Worm (Caenorhabditis elegans) whole organism, young adult: Measurements from ENCODE around the gene hlh-11.

Source experiments
- D2030.7 ChIP-seq: fragments of 200-800 bp; sonication (Bioruptor generic); IDR thresholded peaks from 2 replicates; pipeline ENCODE4 v1.3.6; 2022; ENCODE audit warnings: missing genetic modification reagents, missing genetic modification characterization, missing compliant biosample characterization
- F22D6.2 ChIP-seq: sonication (generic microtip); optimal IDR thresholded peaks from 2 replicates; lab custom pipeline; 2016; ENCODE audit warnings: mild to moderate bottlenecking, missing genetic modification characterization, missing compliant biosample characterization
- F39B2.1 ChIP-seq: fragments of 200-800 bp; sonication (Bioruptor generic); IDR thresholded peaks from 2 replicates; pipeline ENCODE4 v1.3.6; 2022; ENCODE audit warnings: missing genetic modification reagents, missing genetic modification characterization, missing compliant biosample characterization
- F49E8.2 ChIP-seq: sonication (generic microtip); optimal IDR thresholded peaks from 3 replicates; lab custom pipeline; 2017; ENCODE audit warnings: missing genetic modification characterization, mild to moderate bottlenecking, missing compliant biosample characterization, antibody characterized with exemption, moderate library complexity; ENCODE audit not compliant: insufficient read depth
- T26A5.8 ChIP-seq: sonication (generic microtip); optimal IDR thresholded peaks from 2 replicates; lab custom pipeline; 2016; ENCODE audit warnings: missing genetic modification characterization, missing compliant biosample characterization
- Y56A3A.18 ChIP-seq: fragments of 200-800 bp; sonication (Bioruptor generic); IDR thresholded peaks from 2 replicates; pipeline ENCODE4 v1.3.6; 2022; ENCODE audit warnings: missing genetic modification reagents, missing genetic modification characterization, missing compliant biosample characterization
- Y67H2A.10 ChIP-seq: fragments of 200-800 bp; sonication (Bioruptor generic); conservative IDR thresholded peaks from 2 replicates; pipeline ENCODE4 v1.3.6; 2022; ENCODE audit warnings: missing genetic modification reagents, missing genetic modification characterization, missing compliant biosample characterization
- Y79H2A.3 ChIP-seq: fragments of 200-800 bp; sonication (Bioruptor generic); conservative IDR thresholded peaks from 2 replicates; pipeline ENCODE4 v1.3.6; 2022; ENCODE audit warnings: missing genetic modification reagents, missing genetic modification characterization, missing compliant biosample characterization
- ZK185.1 ChIP-seq: sonication (generic microtip); optimal IDR thresholded peaks from 2 replicates; lab custom pipeline; 2016; ENCODE audit warnings: mild to moderate bottlenecking, missing genetic modification characterization, missing compliant biosample characterization; ENCODE audit not compliant: poor library complexity, severe bottlenecking
- athp-1 ChIP-seq: sonication (generic microtip); optimal IDR thresholded peaks from 2 replicates; lab custom pipeline; 2017; ENCODE audit warnings: mild to moderate bottlenecking, missing genetic modification characterization, missing compliant biosample characterization
- attf-5 ChIP-seq: fragments of 200-800 bp; sonication (Bioruptor generic); optimal IDR thresholded peaks from 2 replicates; lab custom pipeline; 2018; ENCODE audit warnings: mild to moderate bottlenecking, missing genetic modification characterization, missing compliant biosample characterization
- attf-6 ChIP-seq: fragments of 200-800 bp; sonication (Bioruptor generic); IDR thresholded peaks from 2 replicates; pipeline ENCODE4 v1.3.6; 2022; ENCODE audit warnings: missing genetic modification reagents, missing genetic modification characterization, missing compliant biosample characterization
- bed-1 ChIP-seq: fragments of 200-800 bp; sonication (Bioruptor generic); IDR thresholded peaks from 2 replicates; pipeline ENCODE4 v1.3.6; 2022; ENCODE audit warnings: missing genetic modification reagents, missing genetic modification characterization, missing compliant biosample characterization
- cebp-1 ChIP-seq, 2 experiments: fragments of 200-800 bp in 1 of 2; sonication (Bioruptor generic) in 1 of 2; sonication (generic microtip) in 1 of 2; IDR thresholded peaks in 1 of 2; optimal IDR thresholded peaks in 1 of 2; 2 replicates each; pipeline versions ENCODE4 v1.3.6 to Lab custom; 2017 to 2022; ENCODE audit warnings: missing compliant biosample characterization in 2 of 2, missing genetic modification characterization in 2 of 2, mild to moderate bottlenecking in 1 of 2, missing genetic modification reagents in 1 of 2, moderate library complexity in 1 of 2
- cebp-2 ChIP-seq: fragments of 200-800 bp; sonication (Bioruptor generic); IDR thresholded peaks from 2 replicates; pipeline ENCODE4 v1.3.6; 2022; ENCODE audit warnings: missing genetic modification characterization, missing compliant biosample characterization
- ceh-100 ChIP-seq: fragments of 200-800 bp; sonication (Bioruptor generic); IDR thresholded peaks from 2 replicates; pipeline ENCODE4 v1.3.6; 2022; ENCODE audit warnings: missing genetic modification reagents, missing genetic modification characterization, missing compliant biosample characterization
- ceh-40 ChIP-seq: fragments of 200-800 bp; sonication (Bioruptor generic); IDR thresholded peaks from 2 replicates; pipeline ENCODE4 v1.3.6; 2022; ENCODE audit warnings: missing genetic modification characterization, missing compliant biosample characterization
- ceh-91 ChIP-seq: fragments of 200-800 bp; sonication (Bioruptor generic); IDR thresholded peaks from 2 replicates; pipeline ENCODE4 v1.3.6; 2022; ENCODE audit warnings: missing genetic modification reagents, missing genetic modification characterization, missing compliant biosample characterization
- dpff-1 ChIP-seq: sonication (generic microtip); optimal IDR thresholded peaks from 2 replicates; lab custom pipeline; 2017; ENCODE audit warnings: mild to moderate bottlenecking, missing genetic modification characterization, missing compliant biosample characterization
- efl-1 ChIP-seq: fragments of 150-350 bp; optimal IDR thresholded peaks from 2 replicates; lab custom pipeline; 2014; ENCODE audit warnings: missing biosample characterization, missing genetic modification reagents, missing genetic modification characterization
- him-1 ChIP-seq: sonication (generic microtip); optimal IDR thresholded peaks from 2 replicates; lab custom pipeline; 2016; ENCODE audit warnings: missing genotype, missing genetic modification reagents, missing genetic modification characterization, missing compliant biosample characterization
- hmg-1.2 ChIP-seq: fragments of 200-800 bp; sonication (Bioruptor generic); IDR thresholded peaks from 2 replicates; pipeline ENCODE4 v1.3.6; 2022; ENCODE audit warnings: missing genetic modification reagents, missing genetic modification characterization, missing compliant biosample characterization
- hmg-20 ChIP-seq: fragments of 200-800 bp; sonication (Bioruptor generic); IDR thresholded peaks from 2 replicates; pipeline ENCODE4 v1.3.6; 2022; ENCODE audit warnings: missing genetic modification reagents, missing genetic modification characterization, missing compliant biosample characterization
- hsf-1 ChIP-seq: fragments of 200-800 bp; sonication (Bioruptor generic); IDR thresholded peaks from 2 replicates; pipeline ENCODE4 v1.3.6; 2022; ENCODE audit warnings: missing genetic modification reagents, missing genetic modification characterization, missing compliant biosample characterization
- lin-54 ChIP-seq: fragments of 200-800 bp; sonication (Bioruptor generic); optimal IDR thresholded peaks from 2 replicates; lab custom pipeline; 2018; ENCODE audit warnings: mild to moderate bottlenecking, missing genetic modification characterization, missing compliant biosample characterization
- lir-1 ChIP-seq: fragments of 200-800 bp; sonication (Bioruptor generic); conservative IDR thresholded peaks from 2 replicates; pipeline ENCODE4 v1.3.6; 2022; ENCODE audit warnings: missing genetic modification reagents, missing genetic modification characterization, missing compliant biosample characterization
- lsl-1 ChIP-seq: fragments of 200-800 bp; sonication (Bioruptor generic); optimal IDR thresholded peaks from 2 replicates; lab custom pipeline; 2018; ENCODE audit warnings: mild to moderate bottlenecking, missing genetic modification characterization, moderate library complexity, missing compliant biosample characterization
- madf-3 ChIP-seq: fragments of 200-800 bp; sonication (Bioruptor generic); IDR thresholded peaks from 2 replicates; pipeline ENCODE4 v1.3.6; 2022; ENCODE audit warnings: missing genetic modification reagents, missing genetic modification characterization, missing compliant biosample characterization
- madf-6 ChIP-seq: fragments of 200-800 bp; sonication (Bioruptor generic); IDR thresholded peaks from 2 replicates; pipeline ENCODE4 v1.3.6; 2022; ENCODE audit warnings: missing genetic modification reagents, missing genetic modification characterization, missing compliant biosample characterization
- madf-8 ChIP-seq: fragments of 200-800 bp; sonication (Bioruptor generic); conservative IDR thresholded peaks from 2 replicates; pipeline ENCODE4 v1.3.6; 2022; ENCODE audit warnings: missing genetic modification reagents, missing genetic modification characterization, missing compliant biosample characterization
- mes-4 ChIP-seq: sonication (generic microtip); optimal IDR thresholded peaks from 2 replicates; lab custom pipeline; 2016; ENCODE audit warnings: missing genotype, missing genetic modification characterization, missing compliant biosample characterization
- nhr-90 ChIP-seq: sonication (generic microtip); optimal IDR thresholded peaks from 2 replicates; lab custom pipeline; 2016; ENCODE audit warnings: missing genotype, mild to moderate bottlenecking, missing genetic modification characterization, missing compliant biosample characterization
- pbrm-1 ChIP-seq: fragments of 200-800 bp; sonication (Bioruptor generic); IDR thresholded peaks from 2 replicates; pipeline ENCODE4 v1.3.6; 2022; ENCODE audit warnings: missing genetic modification reagents, missing genetic modification characterization, missing compliant biosample characterization
- pha-4 ChIP-seq: fragments of 150-350 bp; sonication (generic microtip); optimal IDR thresholded peaks from 2 replicates; lab custom pipeline; 2014; ENCODE audit warnings: missing biosample characterization, missing genetic modification reagents, missing genetic modification characterization
- rec-8 ChIP-seq, 2 experiments: sonication (generic microtip); optimal IDR thresholded peaks; 2 replicates each; lab custom pipeline; 2016; ENCODE audit warnings: mild to moderate bottlenecking in 2 of 2, missing genetic modification characterization in 2 of 2, missing genetic modification reagents in 2 of 2, missing genotype in 2 of 2, missing biosample characterization in 1 of 2, missing compliant biosample characterization in 1 of 2, moderate library complexity in 1 of 2
- repo-1 ChIP-seq: sonication (generic microtip); optimal IDR thresholded peaks from 2 replicates; lab custom pipeline; 2017; ENCODE audit warnings: mild to moderate bottlenecking, missing genetic modification characterization, missing compliant biosample characterization
- rpc-1 ChIP-seq, 2 experiments: fragments of 150-350 bp in 1 of 2; sonication (generic microtip) in 1 of 2; optimal IDR thresholded peaks; 2 replicates each; lab custom pipeline; 2014 to 2018; ENCODE audit warnings: missing biosample characterization in 1 of 2, missing genetic modification characterization in 1 of 2, missing genetic modification reagents in 1 of 2, missing genotype in 1 of 2
- snpc-1.1 ChIP-seq: sonication (generic microtip); optimal IDR thresholded peaks from 2 replicates; lab custom pipeline; 2017; ENCODE audit warnings: missing genetic modification characterization, mild to moderate bottlenecking, missing compliant biosample characterization, antibody characterized with exemption, moderate library complexity, missing genotype, missing genetic modification reagents; ENCODE audit not compliant: insufficient read depth
- snpc-3.4 ChIP-seq: sonication (generic microtip); optimal IDR thresholded peaks from 2 replicates; lab custom pipeline; 2017; ENCODE audit warnings: missing genetic modification characterization, mild to moderate bottlenecking, missing compliant biosample characterization, antibody characterized with exemption, moderate library complexity, missing genotype, missing genetic modification reagents
- snpc-4 ChIP-seq, 5 experiments: fragments of 150-350 bp in 1 of 5; sonication (generic microtip) in 4 of 5; optimal IDR thresholded peaks; 2 replicates each; lab custom pipeline; 2014 to 2018; ENCODE audit warnings: missing genetic modification characterization in 5 of 5, missing biosample characterization in 3 of 5, antibody characterized with exemption in 2 of 5, mild to moderate bottlenecking in 2 of 5, missing compliant biosample characterization in 2 of 5, missing genotype in 2 of 5, moderate library complexity in 2 of 5, missing genetic modification reagents in 1 of 5
- tbp1 ChIP-seq: fragments of 200-800 bp; sonication (Bioruptor generic); optimal IDR thresholded peaks from 2 replicates; lab custom pipeline; 2018; ENCODE audit warnings: mild to moderate bottlenecking, missing genetic modification characterization, missing compliant biosample characterization
- tbx-9 ChIP-seq: sonication (generic microtip); optimal IDR thresholded peaks from 2 replicates; lab custom pipeline; 2016; ENCODE audit warnings: borderline replicate concordance, missing genetic modification characterization, inconsistent platforms, missing compliant biosample characterization
- tlf-1 ChIP-seq: fragments of 200-800 bp; sonication (Bioruptor generic); optimal IDR thresholded peaks from 2 replicates; lab custom pipeline; 2018; ENCODE audit warnings: mild to moderate bottlenecking, missing genetic modification characterization, missing compliant biosample characterization
- ztf-22 ChIP-seq: fragments of 200-800 bp; sonication (Bioruptor generic); optimal IDR thresholded peaks from 2 replicates; lab custom pipeline; 2018; ENCODE audit warnings: mild to moderate bottlenecking, missing genetic modification characterization, moderate library complexity, missing compliant biosample characterization
- ztf-26 ChIP-seq: sonication (generic microtip); optimal IDR thresholded peaks from 2 replicates; lab custom pipeline; 2017; ENCODE audit warnings: missing genetic modification characterization, missing compliant biosample characterization
- ztf-3 ChIP-seq: fragments of 200-800 bp; sonication (Bioruptor generic); optimal IDR thresholded peaks from 2 replicates; lab custom pipeline; 2018; ENCODE audit warnings: mild to moderate bottlenecking, missing genetic modification characterization, missing compliant biosample characterization

The hlh-11 gene

DNA sequence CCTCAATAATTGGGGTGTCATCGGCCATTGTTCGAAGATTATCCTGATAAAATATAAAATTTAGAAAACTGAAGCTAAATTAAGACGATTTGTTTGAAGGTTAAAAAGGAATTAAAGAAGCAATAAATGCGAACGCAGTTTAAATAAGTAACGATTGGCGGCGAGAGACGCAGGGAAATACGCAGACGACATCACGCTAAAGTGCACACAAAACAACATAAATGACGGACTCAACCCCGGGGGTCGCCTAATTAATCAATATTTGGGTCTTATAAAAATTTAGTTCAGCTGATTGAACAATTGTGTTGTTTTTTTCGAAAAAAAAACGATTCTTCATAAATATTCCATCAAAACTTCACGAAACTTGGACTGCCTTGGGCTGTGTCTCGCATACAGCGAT, 3.1 kb upstream of the hlh-11 start, which contains the start of gene hcp-3:
TSS of gene hcp-3 (minus strand) at position 45 of the 400 bp plus-strand sequence.
- TF ChIP-seq tbx-9 (no peak), D2030.7 (no peak), nhr-90 (no peak), mes-4 (no peak), snpc-3.4 (no peak), snpc-1.1 (no peak), attf-6 (GFP tag; lab: Robert Waterston, UW) (no peak), madf-3 (GFP tag; lab: Robert Waterston, UW) (no peak), cebp-2 (GFP tag; lab: Robert Waterston, UW) (no peak), ztf-22 (GFP tag; lab: Kevin White, UChicago) (no peak), pha-4 (tag; lab: Kevin White, UChicago) (no peak), hsf-1 (GFP tag; lab: Robert Waterston, UW) (no peak), attf-5 (peak; percentile 26), efl-1 (GFP tag; lab: Kevin White, UChicago) (peak; percentile 2), ceh-91 (no peak), snpc-4 (GFP tag; optimal IDR thresholded peaks at IDR 0.05; lab: Kevin White, UChicago) (no peak), snpc-4 (tag; optimal IDR thresholded peaks at IDR 0.05; lab: Kevin White, UChicago) (peak in 1 of 4 experiments; percentile 5), madf-6 (GFP tag; lab: Robert Waterston, UW) (no peak; the same call in 1 of the 2 replicates), pbrm-1 (GFP tag; lab: Robert Waterston, UW) (peak; percentile 57; the same call in 1 of the 2 replicates), ztf-26 (no peak), tbp1 (GFP tag; lab: Kevin White, UChicago) (no peak), athp-1 (tag; lab: Kevin White, UChicago) (no peak), dpff-1 (tag; lab: Kevin White, UChicago) (no peak), him-1 (tag; lab: Kevin White, UChicago) (no peak), lin-54 (peak; percentile 4), rec-8 (tag; optimal IDR thresholded peaks at IDR 0.05; lab: Kevin White, UChicago) (no peak), ZK185.1 (tag; lab: Kevin White, UChicago) (no peak), Y56A3A.18 (no peak), T26A5.8 (no peak), hmg-1.2 (GFP tag; lab: Robert Waterston, UW) (peak; percentile 27; the same call in 1 of the 2 replicates), ceh-100 (GFP tag; lab: Robert Waterston, UW) (no peak), madf-8 (GFP tag; lab: Robert Waterston, UW) (no peak), tlf-1 (GFP tag; lab: Kevin White, UChicago) (no peak), Y67H2A.10 (GFP tag; lab: Robert Waterston, UW) (no peak), cebp-1 (GFP tag; IDR thresholded peaks at IDR 0.05; lab: Robert Waterston, UW) (no peak), cebp-1 (tag; optimal IDR thresholded peaks at IDR 0.05; lab: Kevin White, UChicago) (no peak)

DNA sequence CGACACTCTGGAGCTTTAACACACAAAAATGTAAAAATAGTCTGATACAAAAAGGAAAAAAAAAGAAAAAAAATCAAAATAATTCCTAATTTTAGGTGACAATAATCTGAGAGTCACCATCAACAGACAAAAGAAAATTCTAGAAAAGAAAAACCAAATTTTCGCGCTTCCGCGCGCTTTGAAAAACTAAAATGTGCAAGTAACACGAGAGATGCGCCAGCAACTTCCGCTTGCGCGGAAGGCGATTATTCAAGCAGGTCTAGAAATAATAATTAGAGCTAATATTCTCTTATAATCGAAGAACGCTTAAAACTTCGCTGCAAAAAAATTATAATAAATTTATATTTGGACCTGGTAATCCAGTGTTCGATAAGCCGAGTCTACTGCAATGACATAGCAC, 2.6 kb upstream of the hlh-11 start:
- TF ChIP-seq F49E8.2 (peak; percentile 97), ZK185.1 (tag; lab: Kevin White, UChicago) (peak; percentile 69), pha-4 (tag; lab: Kevin White, UChicago) (no peak), lsl-1 (GFP tag; lab: Kevin White, UChicago) (peak; percentile 96), rpc-1 (optimal IDR thresholded peaks at IDR 0.05; lab: Kevin White, UChicago) (peak; percentile 15), rpc-1 (tag; optimal IDR thresholded peaks at IDR 0.05; lab: Kevin White, UChicago) (no peak), ceh-40 (GFP tag; lab: Robert Waterston, UW) (0 out of 2 replicates have a peak, but pooled peaks have one; percentile 48), Y79H2A.3 (GFP tag; lab: Robert Waterston, UW) (peak; percentile 97), tbp1 (GFP tag; lab: Kevin White, UChicago) (peak; percentile 75), ztf-3 (GFP tag; lab: Kevin White, UChicago) (no peak), F39B2.1 (GFP tag; lab: Robert Waterston, UW) (peak; percentile 72; the same call in 1 of the 2 replicates), hmg-20 (peak; percentile 86), efl-1 (GFP tag; lab: Kevin White, UChicago) (peak; percentile 99), repo-1 (tag; lab: Kevin White, UChicago) (peak; percentile 72), F22D6.2 (tag; lab: Kevin White, UChicago) (no peak), him-1 (tag; lab: Kevin White, UChicago) (peak; percentile 87), bed-1 (GFP tag; lab: Robert Waterston, UW) (0 out of 2 replicates have a peak, but pooled peaks have one; percentile 25), lir-1 (peak; percentile 93)
